Fruit fly (Drosophila melanogaster): ENCODE results near the gene CG12194.

Gene CG12194

dm6 chr2L:4837772-4838397 is at the start of gene CG12194, which contains the start of gene tank:
CG12194 (plus strand) TSS chr2L:4838347.
tank (minus strand) TSS chr2L:4837999.
- TF ChIP-seq ss (GFP tag; optimal IDR thresholded peaks at IDR 0.05): peak; percentile 91 to 94
- peak; percentile 98 for TF ChIP-seq CG8632 (GFP tag; optimal IDR thresholded peaks at IDR 0.05)
- peak; percentile 99 for TF ChIP-seq CG8119 (GFP tag; IDR thresholded peaks at IDR 0.05)
- TF ChIP-seq Eip93F (GFP tag; optimal IDR thresholded peaks at IDR 0.05): peak; percentile 95
- TF ChIP-seq Gug (GFP tag; IDR thresholded peaks at IDR 0.05): peak; percentile 99
- TF ChIP-seq CG11294 (GFP tag; IDR thresholded peaks at IDR 0.05): peak; percentile 99
- peak; percentile 100 for TF ChIP-seq net (GFP tag; optimal IDR thresholded peaks at IDR 0.05)
- peak; percentile 99 for TF ChIP-seq CG11762 (GFP tag; optimal IDR thresholded peaks at IDR 0.05; ENCODE audit: insufficient read depth)
- peak; percentile 99 for TF ChIP-seq CG10631 (GFP tag; optimal IDR thresholded peaks at IDR 0.05)
- peak; percentile 99 for TF ChIP-seq Met (GFP tag; optimal IDR thresholded peaks at IDR 0.05)
- TF ChIP-seq acj6 (GFP tag; optimal IDR thresholded peaks at IDR 0.05): peak; percentile 99
- TF ChIP-seq cyc (GFP tag; optimal IDR thresholded peaks at IDR 0.05): peak; percentile 99
- peak; percentile 98 for TF ChIP-seq CG11902 (GFP tag; optimal IDR thresholded peaks at IDR 0.05)
- peak; percentile 98 for TF ChIP-seq Sox15 (GFP tag; optimal IDR thresholded peaks at IDR 0.05)
- peak; percentile 98 for TF ChIP-seq CG3032 (tag; optimal IDR thresholded peaks at IDR 0.05)
- peak; percentile 98 for TF ChIP-seq fd59A (GFP tag; optimal IDR thresholded peaks at IDR 0.05)
- TF ChIP-seq achi (GFP tag; optimal IDR thresholded peaks at IDR 0.05): peak; percentile 99
- peak; percentile 99 for TF ChIP-seq Hr39 (GFP tag; optimal IDR thresholded peaks at IDR 0.05)
- TF ChIP-seq Hr38 (GFP tag; optimal IDR thresholded peaks at IDR 0.05): peak; percentile 95
- TF ChIP-seq Eip75B (GFP tag; optimal IDR thresholded peaks at IDR 0.05): peak; percentile 99
- peak; percentile 98 for TF ChIP-seq spab (GFP tag; optimal IDR thresholded peaks at IDR 0.05)
- peak; percentile 100 for TF ChIP-seq Eip78C (GFP tag)
- TF ChIP-seq Ets21C (GFP tag; optimal IDR thresholded peaks at IDR 0.05): peak; percentile 98
- peak; percentile 100 for TF ChIP-seq Hr4 (GFP tag; optimal IDR thresholded peaks at IDR 0.05)
- TF ChIP-seq CG9139 (GFP tag; optimal IDR thresholded peaks at IDR 0.05): peak; percentile 93
- TF ChIP-seq CG6854 (GFP tag; optimal IDR thresholded peaks at IDR 0.05): peak; percentile 95
- TF ChIP-seq fd85E (GFP tag; optimal IDR thresholded peaks at IDR 0.05): peak; percentile 97
- peak; percentile 99 for TF ChIP-seq topi (GFP tag; optimal IDR thresholded peaks at IDR 0.05)
- TF ChIP-seq Ets96B (tag; optimal IDR thresholded peaks at IDR 0.05): peak; percentile 99
- peak; percentile 82 for TF ChIP-seq fkh (GFP tag; optimal IDR thresholded peaks at IDR 0.05)
- TF ChIP-seq CG16779 (tag; optimal IDR thresholded peaks at IDR 0.05): peak; percentile 98
- peak; percentile 98 to 99 for TF ChIP-seq salr (GFP tag; optimal IDR thresholded peaks at IDR 0.05)
- peak; percentile 96 for TF ChIP-seq dsx (GFP tag; optimal IDR thresholded peaks at IDR 0.05; ENCODE audit: poor library complexity, severe bottlenecking)
- peak; percentile 99 for TF ChIP-seq Lpt (GFP tag; optimal IDR thresholded peaks at IDR 0.05)
- peak; percentile 100 for TF ChIP-seq Sox14 (GFP tag; optimal IDR thresholded peaks at IDR 0.05)
- peak; percentile 99 for TF ChIP-seq CG6276 (GFP tag; optimal IDR thresholded peaks at IDR 0.05)
- TF ChIP-seq CG6792 (GFP tag; optimal IDR thresholded peaks at IDR 0.05): peak; percentile 99
- peak; percentile 99 for TF ChIP-seq esn (GFP tag; optimal IDR thresholded peaks at IDR 0.05)
- TF ChIP-seq dac (GFP tag; optimal IDR thresholded peaks at IDR 0.05): peak; percentile 100
- peak; percentile 99 for TF ChIP-seq lz (GFP tag; optimal IDR thresholded peaks at IDR 0.05)
- TF ChIP-seq CG3919 (GFP tag; optimal IDR thresholded peaks at IDR 0.05): peak; percentile 100
- TF ChIP-seq CG6808 (GFP tag; optimal IDR thresholded peaks at IDR 0.05): peak; percentile 94
- peak; percentile 100 for TF ChIP-seq CG6163 (GFP tag; IDR thresholded peaks at IDR 0.05)
- peak; percentile 100 for TF ChIP-seq CG15336 (GFP tag; IDR thresholded peaks at IDR 0.05)
- peak; percentile 82 for TF ChIP-seq Blimp-1 (GFP tag; optimal IDR thresholded peaks at IDR 0.05)
- TF ChIP-seq CG10669 (GFP tag; optimal IDR thresholded peaks at IDR 0.05): peak; percentile 99
- TF ChIP-seq eg (GFP tag; IDR thresholded peaks at IDR 0.05): peak; percentile 100
- peak; percentile 100 for TF ChIP-seq CG32006 (GFP tag; optimal IDR thresholded peaks at IDR 0.05)
- peak; percentile 100 for TF ChIP-seq OdsH (GFP tag; optimal IDR thresholded peaks at IDR 0.05)
- peak; percentile 98 for TF ChIP-seq CG8319 (GFP tag; optimal IDR thresholded peaks at IDR 0.05)
- peak; percentile 99 for TF ChIP-seq svp (GFP tag)

All from whole organism, prepupa.